Worm (Caenorhabditis elegans) whole organism, L3 larva: ENCODE data around the gene clec-239.

Source experiments
- R02D3.7 ChIP-seq: fragments of 150-350 bp; optimal IDR thresholded peaks from 2 replicates; lab custom pipeline; 2014; ENCODE audit warnings: missing biosample characterization, missing genetic modification characterization
- aly-2 ChIP-seq: fragments of 150-350 bp; optimal IDR thresholded peaks from 2 replicates; lab custom pipeline; 2014; ENCODE audit warnings: missing biosample characterization, missing genetic modification characterization
- daf-12 ChIP-seq: fragments of 150-350 bp; optimal IDR thresholded peaks from 2 replicates; lab custom pipeline; 2014; ENCODE audit warnings: missing biosample characterization, missing genetic modification reagents, missing genetic modification characterization
- egl-27 ChIP-seq: sonication (generic microtip); optimal IDR thresholded peaks from 4 replicates; lab custom pipeline; 2017; ENCODE audit warnings: missing biosample characterization, missing genetic modification reagents, missing genetic modification characterization
- elt-2 ChIP-seq: sonication (generic microtip); optimal IDR thresholded peaks from 2 replicates; lab custom pipeline; 2016; ENCODE audit warnings: missing genetic modification reagents, mild to moderate bottlenecking, missing genetic modification characterization, missing compliant biosample characterization
- jun-1 ChIP-seq: fragments of 150-350 bp; optimal IDR thresholded peaks from 2 replicates; lab custom pipeline; 2014; ENCODE audit warnings: missing biosample characterization, missing genetic modification reagents, missing genetic modification characterization
- lin-39 ChIP-seq: fragments of 150-350 bp; optimal IDR thresholded peaks from 2 replicates; lab custom pipeline; 2018; ENCODE audit warnings: missing biosample characterization, missing genetic modification reagents, missing genetic modification characterization
- nhr-11 ChIP-seq: fragments of 150-350 bp; optimal IDR thresholded peaks from 2 replicates; lab custom pipeline; 2014; ENCODE audit warnings: missing biosample characterization, missing genetic modification characterization
- nhr-12 ChIP-seq: fragments of 150-350 bp; optimal IDR thresholded peaks from 2 replicates; lab custom pipeline; 2014; ENCODE audit warnings: missing biosample characterization, missing genetic modification characterization
- nhr-28 ChIP-seq: fragments of 150-350 bp; optimal IDR thresholded peaks from 2 replicates; lab custom pipeline; 2014; ENCODE audit warnings: missing biosample characterization, missing genetic modification characterization
- nhr-67 ChIP-seq: fragments of 150-350 bp; optimal IDR thresholded peaks from 2 replicates; lab custom pipeline; 2014; ENCODE audit warnings: missing biosample characterization, missing genetic modification characterization
- skn-1 ChIP-seq: fragments of 150-350 bp; optimal IDR thresholded peaks from 2 replicates; lab custom pipeline; 2014; ENCODE audit warnings: missing biosample characterization, missing genetic modification characterization
- unc-62 ChIP-seq: fragments of 150-350 bp; sonication (generic microtip); optimal IDR thresholded peaks from 4 replicates; lab custom pipeline; 2014; ENCODE audit warnings: missing biosample characterization, missing genetic modification reagents, missing genetic modification characterization
- zag-1 ChIP-seq: fragments of 150-350 bp; optimal IDR thresholded peaks from 2 replicates; lab custom pipeline; 2014; ENCODE audit warnings: missing biosample characterization, missing genetic modification characterization

DNA sequence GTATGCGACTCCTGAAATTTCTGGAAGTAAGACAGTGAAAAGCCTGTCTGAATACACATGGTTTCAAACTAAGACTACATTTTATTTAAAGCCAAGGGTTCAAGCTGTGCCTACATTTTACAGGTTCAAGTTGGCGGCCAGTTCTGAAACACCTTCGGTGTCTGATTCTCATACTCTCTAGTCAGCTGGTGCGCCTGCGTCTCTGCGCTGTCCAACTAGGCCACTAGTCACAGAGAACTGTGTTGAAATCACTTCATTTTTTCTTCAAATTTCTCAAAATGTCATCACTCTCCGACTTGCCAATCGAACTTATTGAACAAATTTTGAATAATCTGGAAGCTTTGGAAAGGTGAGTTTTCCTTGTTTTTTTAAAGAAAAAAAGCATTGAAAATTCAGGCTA is 10.3 kb downstream of the clec-239 start, which contains the start of gene fbxa-90:
- TF ChIP-seq egl-27 (tag; lab: Kevin White, UChicago) (no peak), aly-2 (tag; lab: Kevin White, UChicago) (no peak), unc-62 (GFP tag; lab: Kevin White, UChicago) (no peak), daf-12 (tag; lab: Kevin White, UChicago) (no peak), nhr-28 (no peak), nhr-11 (no peak), nhr-67 (tag; lab: Kevin White, UChicago) (no peak), elt-2 (tag; lab: Kevin White, UChicago) (no peak), zag-1 (tag; lab: Kevin White, UChicago) (no peak), skn-1 (tag; lab: Kevin White, UChicago) (no peak), R02D3.7 (tag; lab: Kevin White, UChicago) (no peak), jun-1 (tag; lab: Kevin White, UChicago) (no peak), lin-39 (no peak), nhr-12 (no peak)
